Worm (Caenorhabditis elegans) whole organism, mixed stage, embryonic: ENCODE measurements around the gene fbxc-31.

Experiments
- ces-1 ChIP-seq: fragments of 150-350 bp; optimal IDR thresholded peaks from 2 replicates; lab custom pipeline; 2014; ENCODE audit warnings: missing biosample characterization, missing genetic modification reagents, missing genetic modification characterization
- elt-3 ChIP-seq: fragments of 150-350 bp; optimal IDR thresholded peaks from 2 replicates; lab custom pipeline; 2014; ENCODE audit warnings: missing biosample characterization, missing genetic modification characterization
- flh-1 ChIP-seq: fragments of 200-800 bp; sonication (Bioruptor generic); optimal IDR thresholded peaks from 2 replicates; lab custom pipeline; 2018; ENCODE audit warnings: mild to moderate bottlenecking, missing genetic modification characterization, moderate library complexity, missing compliant biosample characterization
- nhr-28 ChIP-seq: fragments of 150-350 bp; optimal IDR thresholded peaks from 2 replicates; lab custom pipeline; 2014; ENCODE audit warnings: missing biosample characterization, missing genetic modification characterization
- nhr-76 ChIP-seq: sonication (generic microtip); optimal IDR thresholded peaks from 2 replicates; lab custom pipeline; 2017; ENCODE audit warnings: missing biosample characterization, missing genetic modification characterization
- snpc-4 ChIP-seq: fragments of 150-350 bp; optimal IDR thresholded peaks from 2 replicates; lab custom pipeline; 2014; ENCODE audit warnings: missing biosample characterization, missing genetic modification characterization
- sptf-1 ChIP-seq: sonication (generic microtip); optimal IDR thresholded peaks from 2 replicates; lab custom pipeline; 2017; ENCODE audit warnings: mild to moderate bottlenecking, missing genetic modification characterization, moderate library complexity, missing compliant biosample characterization
- unc-62 ChIP-seq: fragments of 150-350 bp; optimal IDR thresholded peaks from 2 replicates; lab custom pipeline; 2014; ENCODE audit warnings: missing biosample characterization, missing genetic modification reagents, missing genetic modification characterization

DNA sequence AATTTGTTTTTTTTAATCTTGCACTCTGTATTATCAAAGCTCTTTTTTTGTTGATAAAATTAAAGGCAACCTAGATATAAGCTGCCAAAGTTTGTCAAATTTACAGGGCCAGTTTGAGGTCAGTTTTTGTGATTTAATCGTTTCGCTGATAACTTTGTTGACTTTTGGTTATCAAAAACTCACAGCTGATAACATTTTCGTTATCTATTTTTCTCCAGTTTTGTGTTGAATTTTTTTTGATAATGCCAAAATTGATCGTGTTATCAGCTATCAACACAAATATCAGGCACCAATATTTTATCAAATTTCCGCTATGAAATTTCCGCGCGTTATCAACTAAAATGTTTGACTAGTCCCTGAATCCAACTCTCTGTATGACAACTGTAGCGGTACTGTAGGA lies 3.4 kb downstream of the fbxc-31 start:
- TF ChIP-seq sptf-1 (tag; lab: Kevin White, UChicago) (no peak), unc-62 (GFP tag; lab: Kevin White, UChicago) (no peak), nhr-76 (no peak), flh-1 (GFP tag; lab: Kevin White, UChicago) (no peak), elt-3 (tag; lab: Kevin White, UChicago) (no peak), snpc-4 (tag; lab: Kevin White, UChicago) (no peak), ces-1 (GFP tag; lab: Kevin White, UChicago) (no peak), nhr-28 (tag; lab: Kevin White, UChicago) (no peak)
